Worm (Caenorhabditis elegans): Measurements from ENCODE around the gene tgt-2.

ce11 chrV:19013215-19013614 is 15.1 kb downstream of the tgt-2 start:
- TF ChIP-seq flt-1 (GFP tag; IDR thresholded peaks at IDR 0.05) (no peak), cog-1 (tag; optimal IDR thresholded peaks at IDR 0.05) (no peak)
